Fruit fly (Drosophila melanogaster): ENCODE data around the gene CG14354.

- TF ChIP-seq psq (optimal IDR thresholded peaks at IDR 0.05) (no peak), h (optimal IDR thresholded peaks at IDR 0.05) (no peak)
Observed at dm6 chr3R:25815179-25815578, at the start of gene CG14354.

Data from Kc167 (cell line).